Worm (Caenorhabditis elegans) whole organism, L4 larva: Measurements from ENCODE around the gene frm-2.

Experiments
- D1046.2 ChIP-seq: fragments of 200-800 bp; sonication (Bioruptor generic); IDR thresholded peaks from 2 replicates; pipeline ENCODE4 v1.3.6; 2022; ENCODE audit warnings: missing genetic modification characterization, missing compliant biosample characterization
- F10B5.3 ChIP-seq: sonication (generic microtip); optimal IDR thresholded peaks from 2 replicates; lab custom pipeline; 2016; ENCODE audit warnings: mild to moderate bottlenecking, missing genetic modification characterization, missing compliant biosample characterization
- F26F4.8 ChIP-seq: fragments of 200-800 bp; sonication (Bioruptor generic); conservative IDR thresholded peaks from 2 replicates; pipeline ENCODE4 v1.3.6; 2022; ENCODE audit warnings: missing genetic modification characterization, missing compliant biosample characterization
- F44E2.7 ChIP-seq: fragments of 200-800 bp; sonication (Bioruptor generic); IDR thresholded peaks from 2 replicates; pipeline ENCODE4 v2.1.2; 2022; ENCODE audit warnings: missing genetic modification characterization, missing compliant biosample characterization
- T26A8.4 ChIP-seq: fragments of 200-800 bp; sonication (Bioruptor generic); IDR thresholded peaks from 2 replicates; pipeline ENCODE4 v1.3.6; 2022; ENCODE audit warnings: missing genetic modification characterization, missing compliant biosample characterization
- Y48G9A.11 ChIP-seq: fragments of 200-800 bp; sonication (Bioruptor generic); IDR thresholded peaks from 2 replicates; pipeline ENCODE4 v1.3.6; 2022; ENCODE audit warnings: missing genetic modification reagents, missing genetic modification characterization, missing compliant biosample characterization
- Y75B8A.6 ChIP-seq: fragments of 200-800 bp; sonication (Bioruptor generic); IDR thresholded peaks from 2 replicates; pipeline ENCODE4 v1.3.6; 2022; ENCODE audit warnings: missing genetic modification reagents, missing genetic modification characterization, missing compliant biosample characterization
- arid-1 ChIP-seq: fragments of 200-800 bp; sonication (Bioruptor generic); conservative IDR thresholded peaks from 2 replicates; pipeline ENCODE4 v1.3.6; 2022; ENCODE audit warnings: missing genetic modification reagents, missing genetic modification characterization, missing compliant biosample characterization
- ceh-20 ChIP-seq: fragments of 200-800 bp; sonication (Bioruptor generic); IDR thresholded peaks from 2 replicates; pipeline ENCODE4 v1.3.6; 2022; ENCODE audit warnings: missing genetic modification reagents, missing genetic modification characterization, missing compliant biosample characterization
- ceh-32 ChIP-seq: sonication (generic microtip); optimal IDR thresholded peaks from 2 replicates; lab custom pipeline; 2016; ENCODE audit warnings: mild to moderate bottlenecking, missing genetic modification characterization, missing compliant biosample characterization; ENCODE audit not compliant: poor library complexity
- ceh-44 ChIP-seq: fragments of 200-800 bp; sonication (Bioruptor generic); IDR thresholded peaks from 2 replicates; pipeline ENCODE4 v1.3.6; 2022; ENCODE audit warnings: missing genetic modification reagents, missing genetic modification characterization, missing compliant biosample characterization
- ceh-82 ChIP-seq: sonication (generic microtip); optimal IDR thresholded peaks from 2 replicates; lab custom pipeline; 2017; ENCODE audit warnings: missing biosample characterization, missing genetic modification characterization
- ctbp-1 ChIP-seq: fragments of 200-800 bp; sonication (Bioruptor generic); IDR thresholded peaks from 2 replicates; pipeline ENCODE4 v1.3.6; 2022; ENCODE audit warnings: missing genetic modification reagents, missing genetic modification characterization, missing compliant biosample characterization
- daf-19 ChIP-seq: fragments of 200-800 bp; sonication (Bioruptor generic); conservative IDR thresholded peaks from 2 replicates; pipeline ENCODE4 v1.3.6; 2022; ENCODE audit warnings: missing genetic modification characterization, missing compliant biosample characterization
- dmd-6 ChIP-seq: fragments of 200-800 bp; sonication (Bioruptor generic); IDR thresholded peaks from 2 replicates; pipeline ENCODE4 v1.3.6; 2022; ENCODE audit warnings: missing genetic modification reagents, missing genetic modification characterization, missing compliant biosample characterization
- dmd-8 ChIP-seq: fragments of 200-800 bp; sonication (Bioruptor generic); IDR thresholded peaks from 2 replicates; pipeline ENCODE4 v1.3.6; 2022; ENCODE audit warnings: missing genetic modification characterization, missing compliant biosample characterization
- dmd-9 ChIP-seq: fragments of 200-800 bp; sonication (Bioruptor generic); IDR thresholded peaks from 2 replicates; pipeline ENCODE4 v1.3.6; 2022; ENCODE audit warnings: missing genetic modification reagents, missing genetic modification characterization, missing compliant biosample characterization
- egl-43 ChIP-seq: fragments of 200-800 bp; sonication (Bioruptor generic); IDR thresholded peaks from 2 replicates; pipeline ENCODE4 v1.3.6; 2022; ENCODE audit warnings: missing genetic modification reagents, missing genetic modification characterization, missing compliant biosample characterization
- hmg-1.1 ChIP-seq: fragments of 200-800 bp; sonication (Bioruptor generic); IDR thresholded peaks from 2 replicates; pipeline ENCODE4 v1.3.6; 2022; ENCODE audit warnings: missing genetic modification reagents, missing genetic modification characterization, missing compliant biosample characterization
- lin-1 ChIP-seq: fragments of 200-800 bp; sonication (Bioruptor generic); IDR thresholded peaks from 2 replicates; pipeline ENCODE4 v1.3.6; 2022; ENCODE audit warnings: missing genetic modification reagents, missing genetic modification characterization, missing compliant biosample characterization
- lin-38 ChIP-seq: fragments of 200-800 bp; sonication (Bioruptor generic); IDR thresholded peaks from 2 replicates; pipeline ENCODE4 v1.3.6; 2022; ENCODE audit warnings: missing genetic modification reagents, missing genetic modification characterization, missing compliant biosample characterization
- lsy-2 ChIP-seq, 2 experiments: fragments of 150-350 bp in 1 of 2; sonication (generic microtip) in 1 of 2; optimal IDR thresholded peaks; 2 replicates each; lab custom pipeline; 2014 to 2017; ENCODE audit warnings: missing biosample characterization in 2 of 2, missing genetic modification characterization in 2 of 2
- madf-9 ChIP-seq: fragments of 200-800 bp; sonication (Bioruptor generic); conservative IDR thresholded peaks from 2 replicates; pipeline ENCODE4 v1.3.6; 2022; ENCODE audit warnings: missing genetic modification reagents, missing genetic modification characterization, missing compliant biosample characterization
- mep-1 ChIP-seq: fragments of 150-350 bp; sonication (generic microtip); optimal IDR thresholded peaks from 3 replicates; lab custom pipeline; 2014; ENCODE audit warnings: missing biosample characterization, missing genetic modification characterization
- mes-2 ChIP-seq: sonication (generic microtip); optimal IDR thresholded peaks from 2 replicates; lab custom pipeline; 2016; ENCODE audit warnings: missing genotype, mild to moderate bottlenecking, missing genetic modification characterization, missing compliant biosample characterization; ENCODE audit not compliant: poor library complexity, severe bottlenecking
- mxl-2 ChIP-seq: fragments of 200-800 bp; sonication (Bioruptor generic); conservative IDR thresholded peaks from 2 replicates; pipeline ENCODE4 v1.3.6; 2022; ENCODE audit warnings: missing genetic modification reagents, missing genetic modification characterization, missing compliant biosample characterization
- nhr-10 ChIP-seq: fragments of 150-350 bp; optimal IDR thresholded peaks from 2 replicates; lab custom pipeline; 2014; ENCODE audit warnings: missing biosample characterization, missing genetic modification characterization
- nhr-41 ChIP-seq: fragments of 200-800 bp; sonication (Bioruptor generic); IDR thresholded peaks from 2 replicates; pipeline ENCODE4 v1.3.6; 2022; ENCODE audit warnings: missing genetic modification reagents, missing genetic modification characterization, missing compliant biosample characterization
- nhr-6 ChIP-seq: fragments of 150-350 bp; optimal IDR thresholded peaks from 2 replicates; lab custom pipeline; 2014; ENCODE audit warnings: missing biosample characterization, missing genetic modification characterization
- nhr-76 ChIP-seq: fragments of 150-350 bp; optimal IDR thresholded peaks from 2 replicates; lab custom pipeline; 2014; ENCODE audit warnings: missing biosample characterization, missing genetic modification characterization
- nhr-77 ChIP-seq: fragments of 150-350 bp; optimal IDR thresholded peaks from 2 replicates; lab custom pipeline; 2014; ENCODE audit warnings: missing biosample characterization, missing genetic modification characterization
- pha-4 ChIP-seq, 2 experiments: fragments of 150-350 bp in 1 of 2; fragments of 200-800 bp in 1 of 2; sonication (Bioruptor generic) in 1 of 2; IDR thresholded peaks in 1 of 2; optimal IDR thresholded peaks in 1 of 2; 2 replicates each; pipeline versions ENCODE4 v1.3.6 to Lab custom; 2014 to 2022; ENCODE audit warnings: missing genetic modification characterization in 2 of 2, missing genetic modification reagents in 2 of 2, missing biosample characterization in 1 of 2, missing compliant biosample characterization in 1 of 2
- php-3 ChIP-seq: fragments of 200-800 bp; sonication (Bioruptor generic); IDR thresholded peaks from 2 replicates; pipeline ENCODE4 v1.3.6; 2022; ENCODE audit warnings: missing genetic modification reagents, missing genetic modification characterization, missing compliant biosample characterization
- saeg-2 ChIP-seq: fragments of 200-800 bp; sonication (Bioruptor generic); IDR thresholded peaks from 2 replicates; pipeline ENCODE4 v1.3.6; 2022; ENCODE audit warnings: missing genetic modification reagents, missing genetic modification characterization, missing compliant biosample characterization
- sdz-12 ChIP-seq: fragments of 200-800 bp; sonication (Bioruptor generic); optimal IDR thresholded peaks from 2 replicates; lab custom pipeline; 2018; ENCODE audit warnings: mild to moderate bottlenecking, missing genetic modification characterization, missing compliant biosample characterization
- snpc-4 ChIP-seq: fragments of 150-350 bp; optimal IDR thresholded peaks from 2 replicates; lab custom pipeline; 2014; ENCODE audit warnings: missing biosample characterization, missing genetic modification characterization
- tra-1 ChIP-seq: fragments of 200-800 bp; sonication (Bioruptor generic); IDR thresholded peaks from 2 replicates; pipeline ENCODE4 v1.3.6; 2022; ENCODE audit warnings: missing genetic modification reagents, missing genetic modification characterization, missing compliant biosample characterization
- unc-130 ChIP-seq: sonication (generic microtip); optimal IDR thresholded peaks from 2 replicates; lab custom pipeline; 2016; ENCODE audit warnings: missing genetic modification reagents, missing genetic modification characterization, missing compliant biosample characterization
- vab-7 ChIP-seq: fragments of 200-800 bp; sonication (Bioruptor generic); IDR thresholded peaks from 2 replicates; pipeline ENCODE4 v1.3.6; 2022; ENCODE audit warnings: missing genetic modification reagents, missing genetic modification characterization, missing compliant biosample characterization
- zag-1 ChIP-seq: fragments of 150-350 bp; optimal IDR thresholded peaks from 2 replicates; lab custom pipeline; 2014; ENCODE audit warnings: missing biosample characterization, missing genetic modification characterization

Gene frm-2

ce11 chrIII:6019512-6020209, 37.7 kb upstream of the frm-2 start, which contains the start of the genes npp-10 and cyk-3 (continued):
- TF ChIP-seq lsy-2 (tag; optimal IDR thresholded peaks at IDR 0.05; lab: Kevin White, UChicago) (no peak), lin-1 (GFP tag; lab: Robert Waterston, UW) (no peak), pha-4 (GFP tag; IDR thresholded peaks at IDR 0.05; lab: Robert Waterston, UW) (no peak), pha-4 (tag; optimal IDR thresholded peaks at IDR 0.05; lab: Kevin White, UChicago) (no peak), snpc-4 (tag; lab: Kevin White, UChicago) (no peak), nhr-41 (GFP tag; lab: Robert Waterston, UW) (no peak), vab-7 (GFP tag; lab: Robert Waterston, UW) (no peak), T26A8.4 (GFP tag; lab: Robert Waterston, UW) (no peak), sdz-12 (GFP tag; lab: Kevin White, UChicago) (no peak), ceh-82 (no peak), madf-9 (GFP tag; lab: Robert Waterston, UW) (no peak), F26F4.8 (GFP tag; lab: Robert Waterston, UW) (no peak), tra-1 (GFP tag; lab: Robert Waterston, UW) (no peak), Y75B8A.6 (no peak), dmd-9 (GFP tag; lab: Robert Waterston, UW) (no peak), nhr-76 (tag; lab: Kevin White, UChicago) (no peak), nhr-6 (tag; lab: Kevin White, UChicago) (peak; percentile 21), mep-1 (tag; lab: Kevin White, UChicago) (no peak), ceh-32 (tag; lab: Kevin White, UChicago) (no peak), nhr-77 (tag; lab: Kevin White, UChicago) (no peak), F10B5.3 (tag; lab: Kevin White, UChicago) (no peak), dmd-6 (GFP tag; lab: Robert Waterston, UW) (no peak), mes-2 (tag; lab: Kevin White, UChicago) (peak; percentile 67), unc-130 (peak; percentile 32), dmd-8 (GFP tag; lab: Robert Waterston, UW) (no peak), php-3 (GFP tag; lab: Robert Waterston, UW) (no peak), zag-1 (tag; lab: Kevin White, UChicago) (no peak), nhr-10 (tag; lab: Kevin White, UChicago) (no peak), F44E2.7 (GFP tag; lab: Robert Waterston, UW) (no peak), daf-19 (GFP tag; lab: Robert Waterston, UW) (no peak), D1046.2 (GFP tag; lab: Robert Waterston, UW) (no peak), arid-1 (GFP tag; lab: Robert Waterston, UW) (no peak), saeg-2 (GFP tag; lab: Robert Waterston, UW) (no peak), mxl-2 (GFP tag; lab: Robert Waterston, UW) (no peak)

ce11 chrIII:6013027-6013426, 31.1 kb upstream of the frm-2 start:
- TF ChIP-seq ceh-20: peak; percentile 15; the same call in 1 of the 2 replicates
- peak; percentile 52; the same call in 1 of the 2 replicates for TF ChIP-seq lin-38
- peak; percentile 31; the same call in 1 of the 2 replicates for TF ChIP-seq ceh-44
- peak; percentile 16 for TF ChIP-seq mes-2 (tag; lab: Kevin White, UChicago)
- peak; percentile 77; the same call in 1 of the 2 replicates for TF ChIP-seq Y48G9A.11
- TF ChIP-seq hmg-1.1: peak; percentile 51; the same call in 1 of the 2 replicates
- peak; percentile 46 for TF ChIP-seq vab-7 (GFP tag; lab: Robert Waterston, UW)
- 0 out of 2 replicates have a peak, but pooled peaks have one; percentile 16 for TF ChIP-seq ctbp-1 (GFP tag; lab: Robert Waterston, UW)
- 0 out of 2 replicates have a peak, but pooled peaks have one; percentile 51 for TF ChIP-seq egl-43 (GFP tag; lab: Robert Waterston, UW)
